Worm (Caenorhabditis elegans): ENCODE data around the gene C29E4.13.
"Not testable (repeated sequence)": the region's sequence is repeated elsewhere in the genome, so short reads cannot be mapped to it uniquely, and the experiment has no call there.

Gene C29E4.13

ce11 chrIII:7958922-7959609 lies 30.5 kb upstream of the C29E4.13 start, which contains the start of gene F54H12.10:
TSS of gene F54H12.10 (minus strand) at chrIII:7958972.
- TF ChIP-seq ceh-45 (GFP tag; IDR thresholded peaks at IDR 0.05); lin-11 (tag; optimal IDR thresholded peaks at IDR 0.05); che-1 (tag; optimal IDR thresholded peaks at IDR 0.05): not testable (repeated sequence)

ce11 chrIII:7958085-7958484 lies 29.6 kb upstream of the C29E4.13 start, which contains the start of gene C29E4.11:
TSS of gene C29E4.11 (minus strand) at chrIII:7958114.
- TF ChIP-seq nfya-1 (tag; optimal IDR thresholded peaks at IDR 0.05) (peak; percentile 38), ama-1 (optimal IDR thresholded peaks at IDR 0.05) (no peak), K02D7.2 (tag; optimal IDR thresholded peaks at IDR 0.05) (no peak)

- TF ChIP-seq ceh-45 (GFP tag; IDR thresholded peaks at IDR 0.05) (no peak), ets-4 (tag; optimal IDR thresholded peaks at IDR 0.05) (no peak), elt-2 (tag; optimal IDR thresholded peaks at IDR 0.05) (no peak), tbx-2 (tag; optimal IDR thresholded peaks at IDR 0.05) (no peak), nhr-11 (tag; optimal IDR thresholded peaks at IDR 0.05) (no peak), ceh-24 (tag; optimal IDR thresholded peaks at IDR 0.05) (no peak), madf-2 (tag; optimal IDR thresholded peaks at IDR 0.05) (no peak), pqm-1 (tag; optimal IDR thresholded peaks at IDR 0.05) (no peak), che-1 (tag; optimal IDR thresholded peaks at IDR 0.05) (no peak), unc-55 (GFP tag; optimal IDR thresholded peaks at IDR 0.05) (no peak), ceh-31 (tag; optimal IDR thresholded peaks at IDR 0.05) (no peak), ceh-48 (tag; optimal IDR thresholded peaks at IDR 0.05) (no peak), fkh-10 (GFP tag; optimal IDR thresholded peaks at IDR 0.05) (no peak), elt-4 (tag; optimal IDR thresholded peaks at IDR 0.05) (no peak), lin-11 (tag; optimal IDR thresholded peaks at IDR 0.05) (no peak)
These were observed 28.4 kb upstream of the C29E4.13 start, which contains the start of gene C29E4.9 for ce11 chrIII:7956965-7957364. TSS of gene C29E4.9 (minus strand) at chrIII:7957065.

ce11 chrIII:7953208-7953607 lies 24.7 kb upstream of the C29E4.13 start, which contains the start of gene let-754:
TSS of gene let-754 (minus strand) at chrIII:7953308.
- TF ChIP-seq C38D4.7 (GFP tag; optimal IDR thresholded peaks at IDR 0.05) (no peak), lin-11 (tag; optimal IDR thresholded peaks at IDR 0.05) (no peak), ceh-14 (tag; optimal IDR thresholded peaks at IDR 0.05) (no peak), unc-42 (tag; optimal IDR thresholded peaks at IDR 0.05) (no peak), tbx-7 (tag; optimal IDR thresholded peaks at IDR 0.05) (no peak), elt-2 (tag; optimal IDR thresholded peaks at IDR 0.05) (no peak), unc-55 (GFP tag; optimal IDR thresholded peaks at IDR 0.05) (no peak), ceh-48 (tag; optimal IDR thresholded peaks at IDR 0.05) (no peak), nhr-232 (tag; optimal IDR thresholded peaks at IDR 0.05) (no peak), odd-2 (tag; optimal IDR thresholded peaks at IDR 0.05) (no peak), ceh-19 (GFP tag; optimal IDR thresholded peaks at IDR 0.05) (no peak), ref-2 (tag; optimal IDR thresholded peaks at IDR 0.05) (no peak), hlh-8 (tag; optimal IDR thresholded peaks at IDR 0.05) (no peak)

- TF ChIP-seq unc-42 (tag; optimal IDR thresholded peaks at IDR 0.05), result peak; percentile 19
- TF ChIP-seq hlh-13 (GFP tag; optimal IDR thresholded peaks at IDR 0.05), result no peak
These were observed 23.7 kb upstream of the C29E4.13 start, which contains the start of gene C29E4.15 for ce11 chrIII:7952077-7952765. TSS of gene C29E4.15 (plus strand) at chrIII:7952623.

ce11 chrIII:7950447-7950846 lies 21.9 kb upstream of the C29E4.13 start:
- TF ChIP-seq pros-1 (tag; optimal IDR thresholded peaks at IDR 0.05), result no peak
